Fruit fly (Drosophila melanogaster) whole organism, prepupa: Measurements from ENCODE around the gene Pop4.
A peak's percentile ranks its signal among the peaks of the same experiment; 100 is the strongest.

Source experiments
- CG16779 ChIP-seq: fragments of 200-800 bp; sonication (Bioruptor generic); optimal IDR thresholded peaks from 3 replicates; lab custom pipeline; 2017; ENCODE audit warnings: missing biosample characterization, mild to moderate bottlenecking, missing genetic modification characterization
- CG31627 ChIP-seq: fragments of 200-800 bp; sonication (Bioruptor generic); optimal IDR thresholded peaks from 3 replicates; lab custom pipeline; 2016; ENCODE audit warnings: missing biosample characterization, missing genetic modification characterization
- CG32006 ChIP-seq: fragments of 200-800 bp; sonication (Bioruptor generic); optimal IDR thresholded peaks from 3 replicates; lab custom pipeline; 2017; ENCODE audit warnings: missing biosample characterization, mild to moderate bottlenecking, missing genetic modification characterization
- CG6854 ChIP-seq: fragments of 200-800 bp; sonication (Bioruptor generic); optimal IDR thresholded peaks from 2 replicates; lab custom pipeline; 2017; ENCODE audit warnings: missing biosample characterization, mild to moderate bottlenecking, missing genetic modification characterization
- CG8319 ChIP-seq: fragments of 200-800 bp; sonication (Bioruptor generic); optimal IDR thresholded peaks from 3 replicates; lab custom pipeline; 2016; ENCODE audit warnings: missing biosample characterization, missing genetic modification characterization
- Gug ChIP-seq: fragments of 200-800 bp; sonication (Bioruptor generic); IDR thresholded peaks from 2 replicates; pipeline ENCODE4 v1.3.6; 2022; ENCODE audit warnings: missing biosample characterization, missing genetic modification characterization
- Lpt ChIP-seq: fragments of 200-800 bp; sonication (Bioruptor generic); optimal IDR thresholded peaks from 3 replicates; lab custom pipeline; 2016; ENCODE audit warnings: missing biosample characterization, missing genetic modification characterization
- cyc ChIP-seq: fragments of 200-800 bp; sonication (Bioruptor generic); optimal IDR thresholded peaks from 3 replicates; lab custom pipeline; 2016; ENCODE audit warnings: missing biosample characterization, missing genetic modification characterization
- dsx ChIP-seq: fragments of 200-800 bp; optimal IDR thresholded peaks from 3 replicates; lab custom pipeline; 2019; ENCODE audit warnings: missing biosample characterization, mild to moderate bottlenecking, missing genetic modification characterization, moderate library complexity; ENCODE audit not compliant: poor library complexity, severe bottlenecking
- spab ChIP-seq: fragments of 200-800 bp; sonication (Bioruptor generic); optimal IDR thresholded peaks from 2 replicates; lab custom pipeline; 2017; ENCODE audit warnings: missing biosample characterization, mild to moderate bottlenecking, missing genetic modification characterization, missing genetic modification reagents
- ss ChIP-seq, 2 experiments: fragments of 200-800 bp; sonication (Bioruptor generic); optimal IDR thresholded peaks; 2 replicates in 1 of 2; 3 replicates in 1 of 2; lab custom pipeline; 2017 to 2018; ENCODE audit warnings: mild to moderate bottlenecking in 2 of 2, missing biosample characterization in 2 of 2, missing genetic modification characterization in 2 of 2, moderate library complexity in 1 of 2

dm6 chr3L:7935933-7936494 lies 42.4 kb downstream of the Pop4 start, which contains the start of the genes syd and Srp9:
- TF ChIP-seq ss (GFP tag; optimal IDR thresholded peaks at IDR 0.05; lab: Kevin White, UChicago) (no peak), spab (no peak), CG32006 (GFP tag; lab: Kevin White, UChicago) (no peak), CG31627 (GFP tag; lab: Kevin White, UChicago) (no peak), cyc (GFP tag; lab: Kevin White, UChicago) (no peak), Lpt (no peak), dsx (GFP tag; lab: Kevin White, UChicago) (no peak), CG6854 (peak; percentile 51), CG8319 (no peak), Gug (GFP tag; lab: Robert Waterston, UW) (no peak), CG16779 (no peak)
